Worm (Caenorhabditis elegans) whole organism, L4 larva: ENCODE measurements around the gene F42H10.3.

Source experiments
- D1046.2 ChIP-seq: fragments of 200-800 bp; sonication (Bioruptor generic); IDR thresholded peaks from 2 replicates; pipeline ENCODE4 v1.3.6; 2022; ENCODE audit warnings: missing genetic modification characterization, missing compliant biosample characterization
- F10B5.3 ChIP-seq: sonication (generic microtip); optimal IDR thresholded peaks from 2 replicates; lab custom pipeline; 2016; ENCODE audit warnings: mild to moderate bottlenecking, missing genetic modification characterization, missing compliant biosample characterization
- F49E8.2 ChIP-seq: sonication (generic microtip); optimal IDR thresholded peaks from 2 replicates; lab custom pipeline; 2016; ENCODE audit warnings: missing compliant biosample characterization, mild to moderate bottlenecking, missing genetic modification characterization, borderline replicate concordance
- T20F7.1 ChIP-seq: fragments of 200-800 bp; sonication (Bioruptor generic); optimal IDR thresholded peaks from 2 replicates; lab custom pipeline; 2018; ENCODE audit warnings: mild to moderate bottlenecking, missing genetic modification characterization, missing compliant biosample characterization
- Y48G9A.11 ChIP-seq: fragments of 200-800 bp; sonication (Bioruptor generic); IDR thresholded peaks from 2 replicates; pipeline ENCODE4 v1.3.6; 2022; ENCODE audit warnings: missing genetic modification reagents, missing genetic modification characterization, missing compliant biosample characterization
- Y5F2A.4 ChIP-seq: fragments of 200-800 bp; sonication (Bioruptor generic); optimal IDR thresholded peaks from 2 replicates; lab custom pipeline; 2018; ENCODE audit warnings: mild to moderate bottlenecking, missing genetic modification characterization, missing compliant biosample characterization
- aha-1 ChIP-seq: fragments of 150-350 bp; peaks from one replicate; lab custom pipeline; 2014; ENCODE audit warnings: missing biosample characterization, missing genetic modification characterization
- ama-1 ChIP-seq: fragments of 150-350 bp; optimal IDR thresholded peaks from 2 replicates; lab custom pipeline; 2014; ENCODE audit warnings: inconsistent platforms, mixed read lengths
- arid-1 ChIP-seq: fragments of 200-800 bp; sonication (Bioruptor generic); conservative IDR thresholded peaks from 2 replicates; pipeline ENCODE4 v1.3.6; 2022; ENCODE audit warnings: missing genetic modification reagents, missing genetic modification characterization, missing compliant biosample characterization
- attf-4 ChIP-seq: sonication (generic microtip); optimal IDR thresholded peaks from 3 replicates; lab custom pipeline; 2017; ENCODE audit warnings: missing biosample characterization, missing genetic modification characterization
- ctbp-1 ChIP-seq: fragments of 200-800 bp; sonication (Bioruptor generic); IDR thresholded peaks from 2 replicates; pipeline ENCODE4 v1.3.6; 2022; ENCODE audit warnings: missing genetic modification reagents, missing genetic modification characterization, missing compliant biosample characterization
- daf-16 ChIP-seq, 3 experiments: sonication (generic microtip); optimal IDR thresholded peaks; 2 replicates each; lab custom pipeline; 2016 to 2017; ENCODE audit warnings: missing genetic modification characterization in 3 of 3, missing genetic modification reagents in 3 of 3, mild to moderate bottlenecking in 2 of 3, missing compliant biosample characterization in 2 of 3, missing biosample characterization in 1 of 3, moderate library complexity in 1 of 3
- daf-8 ChIP-seq: fragments of 200-800 bp; sonication (Bioruptor generic); IDR thresholded peaks from 2 replicates; pipeline ENCODE4 v1.3.6; 2022; ENCODE audit warnings: missing genetic modification characterization, missing compliant biosample characterization
- dmd-9 ChIP-seq: fragments of 200-800 bp; sonication (Bioruptor generic); IDR thresholded peaks from 2 replicates; pipeline ENCODE4 v1.3.6; 2022; ENCODE audit warnings: missing genetic modification reagents, missing genetic modification characterization, missing compliant biosample characterization
- duxl-1 ChIP-seq: sonication (generic microtip); optimal IDR thresholded peaks from 2 replicates; lab custom pipeline; 2016; ENCODE audit warnings: mild to moderate bottlenecking, missing genetic modification characterization, moderate library complexity, missing compliant biosample characterization; ENCODE audit not compliant: poor library complexity
- egl-27 ChIP-seq: sonication (generic microtip); optimal IDR thresholded peaks from 3 replicates; lab custom pipeline; 2017; ENCODE audit warnings: missing biosample characterization, missing genetic modification reagents, missing genetic modification characterization
- hif-1 ChIP-seq, 2 experiments: sonication (generic microtip); optimal IDR thresholded peaks; 2 replicates each; lab custom pipeline; 2016 to 2017; ENCODE audit warnings: missing compliant biosample characterization in 2 of 2, missing genetic modification characterization in 2 of 2, missing genetic modification reagents in 2 of 2, missing genotype in 2 of 2, mild to moderate bottlenecking in 1 of 2
- hlh-30 ChIP-seq: sonication (generic microtip); optimal IDR thresholded peaks from 2 replicates; lab custom pipeline; 2017; ENCODE audit warnings: antibody characterized with exemption, mild to moderate bottlenecking, missing genetic modification characterization, missing compliant biosample characterization; ENCODE audit not compliant: insufficient read depth
- lim-7 ChIP-seq: fragments of 200-800 bp; sonication (Bioruptor generic); IDR thresholded peaks from 2 replicates; pipeline ENCODE4 v1.3.6; 2022; ENCODE audit warnings: missing genetic modification characterization, missing compliant biosample characterization
- lin-29 ChIP-seq: fragments of 200-800 bp; sonication (Bioruptor generic); IDR thresholded peaks from 2 replicates; pipeline ENCODE4 v1.3.6; 2022; ENCODE audit warnings: missing genetic modification reagents, missing genetic modification characterization, missing compliant biosample characterization
- lin-38 ChIP-seq: fragments of 200-800 bp; sonication (Bioruptor generic); IDR thresholded peaks from 2 replicates; pipeline ENCODE4 v1.3.6; 2022; ENCODE audit warnings: missing genetic modification reagents, missing genetic modification characterization, missing compliant biosample characterization
- lin-39 ChIP-seq: fragments of 150-350 bp; optimal IDR thresholded peaks from 2 replicates; lab custom pipeline; 2014; ENCODE audit warnings: missing biosample characterization, missing genetic modification reagents, missing genetic modification characterization
- lsy-2 ChIP-seq, 2 experiments: fragments of 150-350 bp in 1 of 2; sonication (generic microtip) in 1 of 2; optimal IDR thresholded peaks; 2 replicates each; lab custom pipeline; 2014 to 2017; ENCODE audit warnings: missing biosample characterization in 2 of 2, missing genetic modification characterization in 2 of 2
- mdl-1 ChIP-seq, 2 experiments: fragments of 150-350 bp in 1 of 2; sonication (generic microtip) in 1 of 2; optimal IDR thresholded peaks; 2 replicates each; lab custom pipeline; 2014 to 2017; ENCODE audit warnings: missing biosample characterization in 2 of 2, missing genetic modification characterization in 2 of 2
- nhr-237 ChIP-seq: sonication (generic microtip); optimal IDR thresholded peaks from 2 replicates; lab custom pipeline; 2017; ENCODE audit warnings: missing biosample characterization, missing genetic modification characterization
- nhr-28 ChIP-seq: fragments of 150-350 bp; optimal IDR thresholded peaks from 2 replicates; lab custom pipeline; 2014; ENCODE audit warnings: missing biosample characterization, missing genetic modification characterization
- nhr-48 ChIP-seq: sonication (generic microtip); optimal IDR thresholded peaks from 2 replicates; lab custom pipeline; 2016; ENCODE audit warnings: mild to moderate bottlenecking, missing genetic modification characterization, missing compliant biosample characterization
- php-3 ChIP-seq: fragments of 200-800 bp; sonication (Bioruptor generic); IDR thresholded peaks from 2 replicates; pipeline ENCODE4 v1.3.6; 2022; ENCODE audit warnings: missing genetic modification reagents, missing genetic modification characterization, missing compliant biosample characterization
- rbr-2 ChIP-seq: sonication (generic microtip); optimal IDR thresholded peaks from 2 replicates; lab custom pipeline; 2016; ENCODE audit warnings: missing genotype, missing genetic modification characterization, missing compliant biosample characterization
- sdz-12 ChIP-seq: fragments of 200-800 bp; sonication (Bioruptor generic); optimal IDR thresholded peaks from 2 replicates; lab custom pipeline; 2018; ENCODE audit warnings: mild to moderate bottlenecking, missing genetic modification characterization, missing compliant biosample characterization
- set-16 ChIP-seq: fragments of 200-800 bp; sonication (Bioruptor generic); IDR thresholded peaks from 2 replicates; pipeline ENCODE4 v1.3.6; 2022; ENCODE audit warnings: missing genetic modification reagents, missing genetic modification characterization, missing compliant biosample characterization
- skn-1 ChIP-seq: fragments of 150-350 bp; optimal IDR thresholded peaks from 2 replicates; lab custom pipeline; 2014; ENCODE audit warnings: missing biosample characterization, missing genetic modification characterization
- snpc-1.2 ChIP-seq: fragments of 200-800 bp; sonication (Bioruptor generic); IDR thresholded peaks from 2 replicates; pipeline ENCODE4 v1.3.6; 2022; ENCODE audit warnings: missing genetic modification reagents, missing genetic modification characterization, missing compliant biosample characterization
- snpc-4 ChIP-seq: fragments of 150-350 bp; optimal IDR thresholded peaks from 2 replicates; lab custom pipeline; 2014; ENCODE audit warnings: missing biosample characterization, missing genetic modification characterization
- tra-1 ChIP-seq: fragments of 200-800 bp; sonication (Bioruptor generic); IDR thresholded peaks from 2 replicates; pipeline ENCODE4 v1.3.6; 2022; ENCODE audit warnings: missing genetic modification reagents, missing genetic modification characterization, missing compliant biosample characterization
- unc-130 ChIP-seq: sonication (generic microtip); optimal IDR thresholded peaks from 2 replicates; lab custom pipeline; 2016; ENCODE audit warnings: missing genetic modification reagents, missing genetic modification characterization, missing compliant biosample characterization
- vab-7 ChIP-seq: fragments of 200-800 bp; sonication (Bioruptor generic); IDR thresholded peaks from 2 replicates; pipeline ENCODE4 v1.3.6; 2022; ENCODE audit warnings: missing genetic modification reagents, missing genetic modification characterization, missing compliant biosample characterization
- zfp-3 ChIP-seq: fragments of 200-800 bp; sonication (Bioruptor generic); conservative IDR thresholded peaks from 2 replicates; pipeline ENCODE4 v1.3.6; 2022; ENCODE audit warnings: missing genetic modification reagents, missing genetic modification characterization, missing compliant biosample characterization
- zip-11 ChIP-seq: fragments of 200-800 bp; sonication (Bioruptor generic); IDR thresholded peaks from 2 replicates; pipeline ENCODE4 v1.3.6; 2022; ENCODE audit warnings: missing genetic modification characterization, missing compliant biosample characterization

The F42H10.3 gene

ce11 chrIII:8449160-8449807 is 34.7 kb upstream of the F42H10.3 start, which contains the start of gene mrpl-32 (continued):
- TF ChIP-seq zip-11 (GFP tag; lab: Robert Waterston, UW) (peak; percentile 32; the same call in 1 of the 2 replicates), attf-4 (tag; lab: Kevin White, UChicago) (no peak), vab-7 (peak; percentile 42; the same call in 1 of the 2 replicates), Y5F2A.4 (GFP tag; lab: Kevin White, UChicago) (peak; percentile 50), lin-29 (GFP tag; lab: Robert Waterston, UW) (no peak), lsy-2 (tag; optimal IDR thresholded peaks at IDR 0.05; lab: Kevin White, UChicago) (peak in 1 of 2 experiments; percentile 74), T20F7.1 (peak; percentile 75), ama-1 (lab: Kevin White, UChicago) (peak; percentile 16), lim-7 (GFP tag; lab: Robert Waterston, UW) (0 out of 2 replicates have a peak, but pooled peaks have one; percentile 56), arid-1 (GFP tag; lab: Robert Waterston, UW) (peak; percentile 75), tra-1 (GFP tag; lab: Robert Waterston, UW) (no peak), Y48G9A.11 (GFP tag; lab: Robert Waterston, UW) (peak; percentile 56), lin-38 (peak; percentile 77), F49E8.2 (tag; lab: Kevin White, UChicago) (peak; percentile 73), aha-1 (tag; lab: Kevin White, UChicago) (no peak), mdl-1 (tag; optimal IDR thresholded peaks at IDR 0.05; lab: Kevin White, UChicago) (no peak), D1046.2 (GFP tag; lab: Robert Waterston, UW) (no peak), lin-39 (no peak), nhr-28 (tag; lab: Kevin White, UChicago) (no peak)

- TF ChIP-seq nhr-237 (tag; lab: Kevin White, UChicago) (no peak), daf-16 (GFP tag; optimal IDR thresholded peaks at IDR 0.05; lab: Kevin White, UChicago) (no peak), daf-16 (tag; optimal IDR thresholded peaks at IDR 0.05; lab: Kevin White, UChicago) (peak; percentile 54), T20F7.1 (no peak), php-3 (no peak), lin-38 (peak; percentile 42; the same call in 1 of the 2 replicates), F10B5.3 (tag; lab: Kevin White, UChicago) (no peak), D1046.2 (GFP tag; lab: Robert Waterston, UW) (no peak), duxl-1 (peak; percentile 27), hlh-30 (peak; percentile 20), daf-8 (no peak), snpc-4 (tag; lab: Kevin White, UChicago) (no peak), sdz-12 (GFP tag; lab: Kevin White, UChicago) (no peak), nhr-28 (tag; lab: Kevin White, UChicago) (no peak), ctbp-1 (no peak)
These were observed 33.5 kb upstream of the F42H10.3 start for ce11 chrIII:8450494-8450893.

ce11 chrIII:8451181-8451580 is 32.8 kb upstream of the F42H10.3 start:
- TF ChIP-seq snpc-1.2 (GFP tag; lab: Robert Waterston, UW): no peak
- no peak for TF ChIP-seq egl-27 (tag; lab: Kevin White, UChicago)
- TF ChIP-seq skn-1 (tag; lab: Kevin White, UChicago): no peak
- no peak for TF ChIP-seq dmd-9 (GFP tag; lab: Robert Waterston, UW)
- TF ChIP-seq lim-7 (GFP tag; lab: Robert Waterston, UW): no peak
- no peak for TF ChIP-seq mdl-1 (tag; optimal IDR thresholded peaks at IDR 0.05; lab: Kevin White, UChicago)
- no peak for TF ChIP-seq unc-130 (GFP tag; lab: Kevin White, UChicago)
- TF ChIP-seq Y5F2A.4 (GFP tag; lab: Kevin White, UChicago): no peak
- no peak for TF ChIP-seq zfp-3 (GFP tag; lab: Robert Waterston, UW)
- no peak for TF ChIP-seq nhr-48 (tag; lab: Kevin White, UChicago)
- no peak for TF ChIP-seq Y48G9A.11 (GFP tag; lab: Robert Waterston, UW)
- no peak for TF ChIP-seq F10B5.3 (tag; lab: Kevin White, UChicago)
- TF ChIP-seq T20F7.1: no peak
- TF ChIP-seq hif-1 (tag; optimal IDR thresholded peaks at IDR 0.05; lab: Kevin White, UChicago): no peak
- TF ChIP-seq duxl-1: no peak
- TF ChIP-seq set-16: no peak
- TF ChIP-seq rbr-2 (tag; lab: Kevin White, UChicago): no peak
- TF ChIP-seq attf-4 (tag; lab: Kevin White, UChicago): no peak
